Fruit fly (Drosophila melanogaster): ENCODE measurements around the gene Ibf2.

Ibf2 gene

DNA sequence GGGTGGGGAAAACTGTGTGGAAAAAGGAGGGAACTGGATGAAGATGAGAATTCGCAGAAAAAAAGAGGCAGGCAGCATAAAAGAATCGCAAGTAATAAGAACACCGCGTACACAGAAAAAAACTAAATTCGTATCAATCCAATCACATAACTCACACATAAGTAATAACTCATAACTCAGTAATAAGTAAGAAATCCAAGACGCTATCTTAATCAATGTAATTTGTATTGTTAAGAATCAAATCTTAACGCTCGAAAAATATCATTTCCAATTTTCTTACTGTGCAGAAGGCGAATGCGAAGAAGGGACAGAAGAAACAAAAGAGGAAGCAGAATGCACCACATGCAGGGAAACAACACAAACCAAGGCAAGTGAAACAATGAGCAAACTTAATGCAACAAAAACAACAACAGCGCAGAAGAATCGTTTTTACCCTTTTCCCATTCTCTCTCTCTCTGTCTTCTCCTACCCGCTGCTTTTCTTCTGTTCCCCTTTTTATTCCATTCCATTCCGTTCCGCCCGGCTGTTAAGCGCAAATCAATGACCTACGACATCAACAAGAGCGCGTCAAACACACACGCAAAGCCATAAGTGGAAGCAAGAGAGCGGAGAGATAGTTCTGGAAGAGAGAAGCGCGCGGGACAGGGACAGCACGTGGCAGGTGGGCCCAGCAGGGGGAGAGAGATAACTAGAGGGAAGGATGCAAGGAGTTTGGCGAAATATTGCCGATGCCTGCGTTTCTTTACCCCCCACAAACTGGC, 29.0 kb downstream of the Ibf2 start (continued):
- TF ChIP-seq zen (tag; optimal IDR thresholded peaks at IDR 0.05) (peak; percentile 67), CG12155 (GFP tag; optimal IDR thresholded peaks at IDR 0.05) (peak; percentile 77), CG11085 (GFP tag; IDR thresholded peaks at IDR 0.05) (no peak), tna (GFP tag; IDR thresholded peaks at IDR 0.05; ENCODE audit: partially characterized antibody) (no peak), Jarid2 (GFP tag; optimal IDR thresholded peaks at IDR 0.05) (peak; percentile 16), ATbp (GFP tag; optimal IDR thresholded peaks at IDR 0.05) (peak; percentile 68), CG8944 (GFP tag; optimal IDR thresholded peaks at IDR 0.05) (peak; percentile 76), CG16813 (GFP tag; IDR thresholded peaks at IDR 0.05; ENCODE audit: partially characterized antibody) (no peak), CG31441 (GFP tag; IDR thresholded peaks at IDR 0.05) (peak; percentile 81), CG11560 (tag; IDR thresholded peaks at IDR 0.05) (no peak), slbo (GFP tag; IDR thresholded peaks at IDR 0.05) (peak; percentile 72), klu (GFP tag; IDR thresholded peaks at IDR 0.05) (no peak), chn (GFP tag; optimal IDR thresholded peaks at IDR 0.05) (peak; percentile 57), croc (GFP tag; conservative IDR thresholded peaks at IDR 0.05) (peak; percentile 59), CG8290 (GFP tag; optimal IDR thresholded peaks at IDR 0.05) (peak; percentile 61), CG8290 (tag; optimal IDR thresholded peaks at IDR 0.05) (peak in 1 of 2 experiments; percentile 22), Meics (GFP tag; optimal IDR thresholded peaks at IDR 0.05) (peak; percentile 59), kay (GFP tag; optimal IDR thresholded peaks at IDR 0.05) (peak; percentile 72), nau (GFP tag; optimal IDR thresholded peaks at IDR 0.05) (peak; percentile 29), CG30403 (GFP tag; optimal IDR thresholded peaks at IDR 0.05) (peak; percentile 83), CG14014 (GFP tag; IDR thresholded peaks at IDR 0.05) (no peak; the same call in 1 of the 2 replicates), CG2889 (GFP tag; IDR thresholded peaks at IDR 0.05) (peak; percentile 55; the same call in 1 of the 3 replicates), row (GFP tag; IDR thresholded peaks at IDR 0.05) (peak; percentile 83), CG2116 (GFP tag; optimal IDR thresholded peaks at IDR 0.05) (peak; percentile 50), HLH4C (GFP tag; IDR thresholded peaks at IDR 0.05; ENCODE audit: partially characterized antibody) (no peak), da (GFP tag; optimal IDR thresholded peaks at IDR 0.05) (peak; percentile 12), CG32767 (GFP tag; IDR thresholded peaks at IDR 0.05) (no peak), CG11696 (GFP tag; IDR thresholded peaks at IDR 0.05) (0 out of 2 replicates have a peak, but pooled peaks have one; percentile 19), CG18476 (GFP tag; optimal IDR thresholded peaks at IDR 0.05) (peak; percentile 69), CG4404 (GFP tag; IDR thresholded peaks at IDR 0.05) (peak; percentile 56), aop (GFP tag; IDR thresholded peaks at IDR 0.05) (no peak), CG3847 (GFP tag; IDR thresholded peaks at IDR 0.05) (0 out of 2 replicates have a peak, but pooled peaks have one; percentile 33), E2f2 (GFP tag; IDR thresholded peaks at IDR 0.05) (peak; percentile 49), unc-4 (GFP tag; IDR thresholded peaks at IDR 0.05; ENCODE audit: partially characterized antibody) (no peak), knrl (GFP tag; IDR thresholded peaks at IDR 0.05; ENCODE audit: partially characterized antibody) (no peak), NfI (GFP tag; optimal IDR thresholded peaks at IDR 0.05) (peak; percentile 55), CG13287 (GFP tag; IDR thresholded peaks at IDR 0.05; ENCODE audit: partially characterized antibody) (peak; percentile 12; the same call in 1 of the 2 replicates), phol (tag; optimal IDR thresholded peaks at IDR 0.05) (peak; percentile 86), lov (optimal IDR thresholded peaks at IDR 0.05) (no peak), lov (GFP tag; IDR thresholded peaks at IDR 0.05) (0 out of 3 replicates have a peak, but pooled peaks have one; percentile 46), sqz (GFP tag; optimal IDR thresholded peaks at IDR 0.05) (peak; percentile 54), PHDP (tag; optimal IDR thresholded peaks at IDR 0.05) (peak; percentile 77), twi (tag; optimal IDR thresholded peaks at IDR 0.05) (peak; percentile 35), CG4282 (GFP tag; optimal IDR thresholded peaks at IDR 0.05) (peak; percentile 13), CG1233 (GFP tag; optimal IDR thresholded peaks at IDR 0.05) (peak; percentile 59), ac (GFP tag; optimal IDR thresholded peaks at IDR 0.05) (no peak), Abd-B (GFP tag; optimal IDR thresholded peaks at IDR 0.05) (peak; percentile 67), sr (GFP tag; IDR thresholded peaks at IDR 0.05) (no peak), Gug (GFP tag; IDR thresholded peaks at IDR 0.05) (peak; percentile 43; the same call in 2 of the 4 replicates)

All from whole organism, embryonic.